Fruit fly (Drosophila melanogaster) whole organism, embryonic: ENCODE measurements around the gene CG12123.

ENCODE experiments used
- Awh ChIP-seq: fragments of 200-800 bp; sonication (Bioruptor generic); IDR thresholded peaks from 2 replicates; pipeline ENCODE4, ENCODE4 v1.3.6; 2022; ENCODE audit warnings: missing biosample characterization, missing genetic modification characterization
- CG10321 ChIP-seq: fragments of 200-800 bp; sonication (Bioruptor generic); IDR thresholded peaks from 2 replicates; pipeline ENCODE4 v1.3.6; 2022; ENCODE audit warnings: missing biosample characterization, missing genetic modification characterization
- CG11093 ChIP-seq: fragments of 200-800 bp; sonication (Bioruptor generic); IDR thresholded peaks from 3 replicates; pipeline ENCODE4 v1.3.6; 2022; ENCODE audit warnings: missing biosample characterization, missing genetic modification characterization
- CG11247 ChIP-seq: fragments of 200-800 bp; sonication (Bioruptor generic); IDR thresholded peaks from 2 replicates; pipeline ENCODE4 v1.3.6; 2022; ENCODE audit warnings: missing biosample characterization, missing genetic modification characterization
- CG11398 ChIP-seq: fragments of 200-800 bp; sonication (Bioruptor generic); optimal IDR thresholded peaks from 2 replicates; lab custom pipeline; 2016; ENCODE audit warnings: missing biosample characterization, missing genetic modification characterization
- CG11504 ChIP-seq: fragments of 200-800 bp; sonication (Bioruptor generic); optimal IDR thresholded peaks from 3 replicates; lab custom pipeline; 2019; ENCODE audit warnings: missing biosample characterization, mild to moderate bottlenecking, missing genetic modification characterization, moderate library complexity
- CG13624 ChIP-seq: fragments of 200-800 bp; sonication (Bioruptor generic); optimal IDR thresholded peaks from 2 replicates; lab custom pipeline; 2016; ENCODE audit warnings: missing biosample characterization, missing genetic modification characterization
- CG14965 ChIP-seq: fragments of 200-800 bp; sonication (Bioruptor generic); optimal IDR thresholded peaks from 2 replicates; lab custom pipeline; 2016; ENCODE audit warnings: missing biosample characterization, missing genetic modification characterization, borderline replicate concordance
- CG15514 ChIP-seq: fragments of 200-800 bp; sonication (Bioruptor generic); optimal IDR thresholded peaks from 3 replicates; lab custom pipeline; 2017; ENCODE audit warnings: missing biosample characterization, missing genetic modification characterization, mild to moderate bottlenecking, moderate library complexity, missing genetic modification reagents
- CG17186 ChIP-seq: fragments of 200-800 bp; sonication (Bioruptor generic); optimal IDR thresholded peaks from 3 replicates; lab custom pipeline; 2017; ENCODE audit warnings: missing biosample characterization, missing genetic modification reagents, missing genetic modification characterization
- CG17328 ChIP-seq: fragments of 200-800 bp; sonication (Bioruptor generic); IDR thresholded peaks from 2 replicates; pipeline ENCODE4 v1.3.6; 2022; ENCODE audit warnings: missing biosample characterization, missing genetic modification characterization
- CG2116 ChIP-seq: fragments of 200-800 bp; sonication (Bioruptor generic); optimal IDR thresholded peaks from 3 replicates; lab custom pipeline; 2018; ENCODE audit warnings: missing biosample characterization, mild to moderate bottlenecking, missing genetic modification characterization
- CG2129 ChIP-seq: fragments of 200-800 bp; sonication (Bioruptor generic); IDR thresholded peaks from 2 replicates; pipeline ENCODE4 v1.3.6; 2022; ENCODE audit warnings: missing biosample characterization, missing genetic modification characterization; ENCODE audit not compliant: partially characterized antibody
- CG2889 ChIP-seq: fragments of 200-800 bp; sonication (Bioruptor generic); IDR thresholded peaks from 3 replicates; pipeline ENCODE4 v1.3.6; 2022; ENCODE audit warnings: missing biosample characterization, missing genetic modification characterization
- CG3847 ChIP-seq: fragments of 200-800 bp; sonication (Bioruptor generic); IDR thresholded peaks from 2 replicates; pipeline ENCODE4 v1.3.6; 2022; ENCODE audit warnings: missing biosample characterization, missing genetic modification characterization
- CG4328 ChIP-seq: fragments of 200-800 bp; sonication (Bioruptor generic); optimal IDR thresholded peaks from 3 replicates; lab custom pipeline; 2017; ENCODE audit warnings: missing biosample characterization, missing genetic modification reagents, missing genetic modification characterization
- CG5180 ChIP-seq: fragments of 200-800 bp; sonication (Bioruptor generic); optimal IDR thresholded peaks from 3 replicates; lab custom pipeline; 2017; ENCODE audit warnings: missing biosample characterization, missing genetic modification characterization, mild to moderate bottlenecking, moderate library complexity, missing genetic modification reagents
- CG5953 ChIP-seq: fragments of 200-800 bp; sonication (Bioruptor generic); IDR thresholded peaks from 2 replicates; pipeline ENCODE4 v1.3.6; 2022; ENCODE audit warnings: missing biosample characterization, missing genetic modification characterization
- CG8924 ChIP-seq: fragments of 200-800 bp; optimal IDR thresholded peaks from 3 replicates; lab custom pipeline; 2019; ENCODE audit warnings: missing biosample characterization, mild to moderate bottlenecking, missing genetic modification characterization, moderate library complexity
- CG9797 ChIP-seq: fragments of 200-800 bp; sonication (Bioruptor generic); optimal IDR thresholded peaks from 3 replicates; lab custom pipeline; 2018; ENCODE audit warnings: missing biosample characterization, mild to moderate bottlenecking, missing genetic modification characterization
- CG9817 ChIP-seq: fragments of 200-800 bp; sonication (Bioruptor generic); optimal IDR thresholded peaks from 2 replicates; lab custom pipeline; 2018; ENCODE audit warnings: missing biosample characterization, mild to moderate bottlenecking, missing genetic modification characterization, moderate library complexity
- Ets97D ChIP-seq: fragments of 200-800 bp; sonication (Bioruptor generic); optimal IDR thresholded peaks from 3 replicates; lab custom pipeline; 2016; ENCODE audit warnings: missing biosample characterization, missing genetic modification characterization
- Neu2 ChIP-seq: fragments of 200-800 bp; sonication (Bioruptor generic); optimal IDR thresholded peaks from 3 replicates; lab custom pipeline; 2016; ENCODE audit warnings: missing biosample characterization, missing genetic modification characterization, borderline replicate concordance
- Nf-YB ChIP-seq: fragments of 200-800 bp; sonication (Bioruptor generic); optimal IDR thresholded peaks from 3 replicates; lab custom pipeline; 2019; ENCODE audit warnings: missing biosample characterization, mild to moderate bottlenecking, missing genetic modification characterization, moderate library complexity
- Nf-YC ChIP-seq: fragments of 200-800 bp; optimal IDR thresholded peaks from 3 replicates; lab custom pipeline; 2019; ENCODE audit warnings: missing biosample characterization, mild to moderate bottlenecking, missing genetic modification characterization, moderate library complexity
- NfI ChIP-seq: fragments of 200-800 bp; sonication (Bioruptor generic); optimal IDR thresholded peaks from 3 replicates; lab custom pipeline; 2018; ENCODE audit warnings: missing biosample characterization, mild to moderate bottlenecking, missing genetic modification characterization, moderate library complexity
- PHDP ChIP-seq: fragments of 200-800 bp; sonication (Bioruptor generic); optimal IDR thresholded peaks from 3 replicates; lab custom pipeline; 2018; ENCODE audit warnings: missing biosample characterization, mild to moderate bottlenecking, missing genetic modification characterization, moderate library complexity
- Sox102F ChIP-seq: fragments of 200-800 bp; sonication (Bioruptor generic); optimal IDR thresholded peaks from 2 replicates; lab custom pipeline; 2018; ENCODE audit warnings: missing biosample characterization, mild to moderate bottlenecking, missing genetic modification characterization, moderate library complexity
- ac ChIP-seq: fragments of 200-800 bp; sonication (Bioruptor generic); optimal IDR thresholded peaks from 3 replicates; lab custom pipeline; 2017; ENCODE audit warnings: missing biosample characterization, mild to moderate bottlenecking, missing genetic modification characterization
- ap ChIP-seq: fragments of 200-800 bp; sonication (Bioruptor generic); IDR thresholded peaks from 2 replicates; pipeline ENCODE4 v1.3.6; 2022; ENCODE audit warnings: missing biosample characterization, missing genetic modification characterization
- en ChIP-seq: fragments of 200-800 bp; sonication (Bioruptor generic); optimal IDR thresholded peaks from 2 replicates; lab custom pipeline; 2016; ENCODE audit warnings: missing biosample characterization, missing genetic modification characterization
- gcm2 ChIP-seq: fragments of 200-800 bp; sonication (Bioruptor generic); optimal IDR thresholded peaks from 2 replicates; lab custom pipeline; 2016; ENCODE audit warnings: missing biosample characterization, missing genetic modification characterization
- grn ChIP-seq: fragments of 200-800 bp; sonication (Bioruptor generic); optimal IDR thresholded peaks from 3 replicates; lab custom pipeline; 2017; ENCODE audit warnings: missing biosample characterization, missing genetic modification characterization
- hkb ChIP-seq, 2 experiments: fragments of 200-800 bp in 1 of 2; fragments of >200 bp in 1 of 2; sonication (Bioruptor generic) in 1 of 2; IDR thresholded peaks in 1 of 2; optimal IDR thresholded peaks in 1 of 2; 2 replicates each; pipeline versions ENCODE4 v1.3.6 to Lab custom; 2017 to 2022; ENCODE audit warnings: missing biosample characterization in 1 of 2, missing genetic modification characterization in 1 of 2
- ind ChIP-seq: fragments of 200-800 bp; sonication (Bioruptor generic); optimal IDR thresholded peaks from 3 replicates; lab custom pipeline; 2016; ENCODE audit warnings: missing biosample characterization, missing genetic modification characterization
- jing ChIP-seq: fragments of 200-800 bp; sonication (Bioruptor generic); optimal IDR thresholded peaks from 2 replicates; lab custom pipeline; 2018; ENCODE audit warnings: missing biosample characterization, mild to moderate bottlenecking, missing genetic modification characterization
- pb ChIP-seq: fragments of 200-800 bp; sonication (Bioruptor generic); optimal IDR thresholded peaks from 3 replicates; lab custom pipeline; 2016; ENCODE audit warnings: missing biosample characterization, missing genetic modification characterization
- pzg ChIP-seq: fragments of 200-800 bp; sonication (Bioruptor generic); optimal IDR thresholded peaks from 3 replicates; lab custom pipeline; 2018; ENCODE audit warnings: missing biosample characterization, mild to moderate bottlenecking, missing genetic modification characterization, moderate library complexity
- schlank ChIP-seq: fragments of 200-800 bp; sonication (Bioruptor generic); optimal IDR thresholded peaks from 2 replicates; lab custom pipeline; 2018; ENCODE audit warnings: missing biosample characterization, mild to moderate bottlenecking, missing genetic modification characterization
- scrt ChIP-seq: fragments of 200-800 bp; sonication (Bioruptor generic); optimal IDR thresholded peaks from 2 replicates; lab custom pipeline; 2018; ENCODE audit warnings: missing biosample characterization, mild to moderate bottlenecking, missing genetic modification characterization, moderate library complexity
- sima ChIP-seq: fragments of 200-800 bp; sonication (Bioruptor generic); optimal IDR thresholded peaks from 2 replicates; lab custom pipeline; 2016; ENCODE audit warnings: missing biosample characterization, missing genetic modification characterization
- sna ChIP-seq: fragments of 200-800 bp; sonication (Bioruptor generic); IDR thresholded peaks from 2 replicates; pipeline ENCODE4 v1.3.6; 2022; ENCODE audit warnings: missing biosample characterization, missing genetic modification characterization; ENCODE audit not compliant: partially characterized antibody
- ssp ChIP-seq: fragments of 200-800 bp; sonication (Bioruptor generic); IDR thresholded peaks from 2 replicates; pipeline ENCODE4 v1.3.6; 2022; ENCODE audit warnings: missing biosample characterization, missing genetic modification characterization
- tin ChIP-seq: fragments of 200-800 bp; sonication (Bioruptor generic); optimal IDR thresholded peaks from 3 replicates; lab custom pipeline; 2016; ENCODE audit warnings: missing biosample characterization, missing genetic modification characterization
- toy ChIP-seq: fragments of 200-800 bp; sonication (Bioruptor generic); IDR thresholded peaks from 2 replicates; pipeline ENCODE4 v1.3.6; 2022; ENCODE audit warnings: missing biosample characterization, missing genetic modification characterization
- tup ChIP-seq: fragments of 200-800 bp; sonication (Bioruptor generic); optimal IDR thresholded peaks from 2 replicates; lab custom pipeline; 2016; ENCODE audit warnings: missing biosample characterization, mild to moderate bottlenecking, missing genetic modification characterization, moderate library complexity

Gene CG12123

dm6 chrX:8448171-8448570, 6.0 kb upstream of the CG12123 start (continued):
- TF ChIP-seq sima (GFP tag; lab: Kevin White, UChicago) (no peak), Sox102F (GFP tag; lab: Kevin White, UChicago) (no peak), CG17328 (GFP tag; lab: Robert Waterston, UW) (no peak), Awh (no peak), Nf-YC (no peak)

- no peak for TF ChIP-seq CG8924
- TF ChIP-seq Nf-YC, result peak; percentile 50
- no peak for TF ChIP-seq CG10321 (GFP tag; lab: Robert Waterston, UW)
- peak; percentile 78 for TF ChIP-seq Nf-YB (GFP tag; lab: Kevin White, UChicago)
These were observed 5.0 kb upstream of the CG12123 start for dm6 chrX:8447166-8447565.

- TF ChIP-seq CG17186 (GFP tag; lab: Kevin White, UChicago), result no peak
- no peak for TF ChIP-seq CG5180
- TF ChIP-seq toy (GFP tag; lab: Robert Waterston, UW), result no peak
- TF ChIP-seq jing, result no peak
- TF ChIP-seq ssp (GFP tag; lab: Robert Waterston, UW), result no peak
- peak; percentile 5 for TF ChIP-seq tin
- no peak for TF ChIP-seq tup
- no peak for TF ChIP-seq CG9817
- TF ChIP-seq ap, result 0 out of 2 replicates have a peak, but pooled peaks have one; percentile 33
- no peak for TF ChIP-seq CG11247 (GFP tag; lab: Robert Waterston, UW)
- peak; percentile 4 for TF ChIP-seq CG2116
- peak; percentile 64 for TF ChIP-seq PHDP (tag; lab: Kevin White, UChicago)
- no peak for TF ChIP-seq CG13624 (GFP tag; lab: Kevin White, UChicago)
- TF ChIP-seq CG3847 (GFP tag; lab: Robert Waterston, UW), result 0 out of 2 replicates have a peak, but pooled peaks have one; percentile 17
- no peak for TF ChIP-seq CG14965
- no peak for TF ChIP-seq ac (GFP tag; lab: Kevin White, UChicago)
- TF ChIP-seq grn, result no peak
- TF ChIP-seq CG10321 (GFP tag; lab: Robert Waterston, UW), result no peak
- TF ChIP-seq CG9797 (GFP tag; lab: Kevin White, UChicago), result no peak
- TF ChIP-seq CG11093 (GFP tag; lab: Robert Waterston, UW), result no peak
- TF ChIP-seq pb (GFP tag; lab: Kevin White, UChicago), result no peak
- TF ChIP-seq ind (GFP tag; lab: Kevin White, UChicago), result no peak
- TF ChIP-seq NfI (GFP tag; lab: Kevin White, UChicago), result no peak
- TF ChIP-seq CG2129, result no peak
- no peak for TF ChIP-seq CG11398 (GFP tag; lab: Kevin White, UChicago)
- TF ChIP-seq gcm2 (GFP tag; lab: Kevin White, UChicago), result no peak
- TF ChIP-seq pzg (GFP tag; lab: Kevin White, UChicago), result no peak
- TF ChIP-seq CG5953 (GFP tag; lab: Robert Waterston, UW), result 0 out of 2 replicates have a peak, but pooled peaks have one; percentile 10
- no peak for TF ChIP-seq CG4328 (GFP tag; lab: Kevin White, UChicago)
- no peak for TF ChIP-seq scrt (GFP tag; lab: Kevin White, UChicago)
- TF ChIP-seq hkb (optimal IDR thresholded peaks at IDR 0.05; lab: Kevin White, UChicago), result no peak
- no peak for TF ChIP-seq hkb (GFP tag; IDR thresholded peaks at IDR 0.05; lab: Robert Waterston, UW)
- no peak for TF ChIP-seq sna
- peak; percentile 72 for TF ChIP-seq CG11504 (tag; lab: Kevin White, UChicago)
- peak; percentile 28 for TF ChIP-seq CG15514 (GFP tag; lab: Kevin White, UChicago)
- TF ChIP-seq CG2889 (GFP tag; lab: Robert Waterston, UW), result no peak
- TF ChIP-seq en, result no peak
- TF ChIP-seq schlank, result no peak
- TF ChIP-seq Ets97D (GFP tag; lab: Kevin White, UChicago), result no peak
- no peak for TF ChIP-seq Neu2 (GFP tag; lab: Kevin White, UChicago)
These were observed 2.9 kb upstream of the CG12123 start for dm6 chrX:8444883-8445572.
